Worm (Caenorhabditis elegans) whole organism, dauer: Measurements from ENCODE around the gene tgn-38.

Source experiments
- unc-62 ChIP-seq: sonication (generic microtip); optimal IDR thresholded peaks from 2 replicates; lab custom pipeline; 2017; ENCODE audit warnings: missing biosample characterization, missing genetic modification reagents, missing genetic modification characterization

The tgn-38 gene

ce11 chrIV:12040431-12040830 lies 11.5 kb upstream of the tgn-38 start:
- TF ChIP-seq unc-62 (GFP tag; lab: Kevin White, UChicago), result no peak

ce11 chrIV:12036924-12037323 lies 8.0 kb upstream of the tgn-38 start:
- TF ChIP-seq unc-62 (GFP tag; lab: Kevin White, UChicago), result no peak

- no peak for TF ChIP-seq unc-62 (GFP tag; lab: Kevin White, UChicago)
These were observed 6.4 kb upstream of the tgn-38 start for ce11 chrIV:12035422-12035821.

ce11 chrIV:12034776-12035175 lies 5.8 kb upstream of the tgn-38 start:
- TF ChIP-seq unc-62 (GFP tag; lab: Kevin White, UChicago), result no peak

- no peak for TF ChIP-seq unc-62 (GFP tag; lab: Kevin White, UChicago)
These were observed 5.0 kb upstream of the tgn-38 start, which contains the start of gene sqst-1 for ce11 chrIV:12033985-12034384. Gene sqst-1, plus strand, starts transcription at chrIV:12034282.

- TF ChIP-seq unc-62 (GFP tag; lab: Kevin White, UChicago), result no peak
These were observed 3.4 kb upstream of the tgn-38 start for ce11 chrIV:12032383-12032782.

ce11 chrIV:12031003-12031402 lies 2.0 kb upstream of the tgn-38 start, which contains the start of the genes T12G3.6 and mrpl-51:
Gene T12G3.6, minus strand, starts transcription at chrIV:12031271.
Gene mrpl-51, plus strand, starts transcription at chrIV:12031324.
- no peak for TF ChIP-seq unc-62 (GFP tag; lab: Kevin White, UChicago)

ce11 chrIV:12029722-12030182 lies 778 bp upstream of the tgn-38 start, which contains the start of gene T12G3.11:
Gene T12G3.11, minus strand, starts transcription at chrIV:12029772.
- no peak for TF ChIP-seq unc-62 (GFP tag; lab: Kevin White, UChicago)

ce11 chrIV:12021360-12021759 lies 7.6 kb downstream of the tgn-38 start:
- TF ChIP-seq unc-62 (GFP tag; lab: Kevin White, UChicago), result no peak

- no peak for TF ChIP-seq unc-62 (GFP tag; lab: Kevin White, UChicago)
These were observed 10.1 kb downstream of the tgn-38 start for ce11 chrIV:12018920-12019319.

ce11 chrIV:12015586-12015985 lies 13.4 kb downstream of the tgn-38 start, which contains the start of gene lips-6:
Gene lips-6, minus strand, starts transcription at chrIV:12015686.
- TF ChIP-seq unc-62 (GFP tag; lab: Kevin White, UChicago), result no peak

- no peak for TF ChIP-seq unc-62 (GFP tag; lab: Kevin White, UChicago)
These were observed 15.9 kb downstream of the tgn-38 start, which contains the start of gene spe-17 for ce11 chrIV:12013120-12013519. Gene spe-17, plus strand, starts transcription at chrIV:12013420.

ce11 chrIV:12012439-12013003 lies 16.5 kb downstream of the tgn-38 start:
- no peak for TF ChIP-seq unc-62 (GFP tag; lab: Kevin White, UChicago)

- no peak for TF ChIP-seq unc-62 (GFP tag; lab: Kevin White, UChicago)
These were observed 18.1 kb downstream of the tgn-38 start, which contains the start of the genes ZK617.26 and unc-22 for ce11 chrIV:12010859-12011258. Gene ZK617.26, minus strand, starts transcription at chrIV:12010959. Gene unc-22, minus strand, starts transcription at chrIV:12011007.

- TF ChIP-seq unc-62 (GFP tag; lab: Kevin White, UChicago), result no peak
These were observed 18.6 kb downstream of the tgn-38 start for ce11 chrIV:12010377-12010776.

- no peak for TF ChIP-seq unc-62 (GFP tag; lab: Kevin White, UChicago)
These were observed 19.8 kb downstream of the tgn-38 start for ce11 chrIV:12009046-12009674.
